Fruit fly (Drosophila melanogaster): Measurements from ENCODE around the gene Cpr65Ax1.

The Cpr65Ax1 gene

dm6 chr3L:6184884-6185438 is 37.2 kb upstream of the Cpr65Ax1 start, which contains the start of the genes D19B and CG43293 (continued):
- TF ChIP-seq Dif (GFP tag; optimal IDR thresholded peaks at IDR 0.05; ENCODE audit: partially characterized antibody) = peak; percentile 60

- TF ChIP-seq N (GFP tag; optimal IDR thresholded peaks at IDR 0.05) = no peak
- TF ChIP-seq usp (GFP tag; optimal IDR thresholded peaks at IDR 0.05) = no peak
- TF ChIP-seq Jra (GFP tag; optimal IDR thresholded peaks at IDR 0.05) = no peak
- no peak for TF ChIP-seq Dfd (GFP tag; optimal IDR thresholded peaks at IDR 0.05)
- no peak for TF ChIP-seq Rel (GFP tag; optimal IDR thresholded peaks at IDR 0.05)
- TF ChIP-seq Rel (tag; optimal IDR thresholded peaks at IDR 0.05) = no peak
- no peak for TF ChIP-seq lola (GFP tag; optimal IDR thresholded peaks at IDR 0.05)
- no peak for TF ChIP-seq rgr (GFP tag; optimal IDR thresholded peaks at IDR 0.05)
- TF ChIP-seq HLH106 (tag; optimal IDR thresholded peaks at IDR 0.05) = peak; percentile 86
- no peak for TF ChIP-seq CG32264 (GFP tag; optimal IDR thresholded peaks at IDR 0.05)
- TF ChIP-seq CrebA (GFP tag; optimal IDR thresholded peaks at IDR 0.05; ENCODE audit: borderline replicate concordance) = no peak
- TF ChIP-seq CG9705 (GFP tag; optimal IDR thresholded peaks at IDR 0.05) = peak; percentile 78
- TF ChIP-seq dsf (GFP tag; optimal IDR thresholded peaks at IDR 0.05; ENCODE audit: borderline replicate concordance) = no peak
- TF ChIP-seq fru (GFP tag; optimal IDR thresholded peaks at IDR 0.05) = no peak
- no peak for TF ChIP-seq Mio (GFP tag; optimal IDR thresholded peaks at IDR 0.05)
- TF ChIP-seq Hr78 (GFP tag; optimal IDR thresholded peaks at IDR 0.05) = no peak
- no peak for TF ChIP-seq Hr83 (GFP tag; optimal IDR thresholded peaks at IDR 0.05; ENCODE audit: poor library complexity, severe bottlenecking)
- TF ChIP-seq GATAd (GFP tag; optimal IDR thresholded peaks at IDR 0.05) = peak; percentile 43
- TF ChIP-seq foxo (GFP tag; optimal IDR thresholded peaks at IDR 0.05) = peak in 1 of 2 experiments; percentile 80
- TF ChIP-seq pan (optimal IDR thresholded peaks at IDR 0.05) = no peak
- no peak for TF ChIP-seq Abd-B (GFP tag; optimal IDR thresholded peaks at IDR 0.05)
- peak; percentile 67 for TF ChIP-seq OdsH (GFP tag; optimal IDR thresholded peaks at IDR 0.05)
- TF ChIP-seq Vsx2 (GFP tag; optimal IDR thresholded peaks at IDR 0.05; ENCODE audit: partially characterized antibody) = no peak
- no peak for TF ChIP-seq Dif (GFP tag; optimal IDR thresholded peaks at IDR 0.05; ENCODE audit: partially characterized antibody)
- TF ChIP-seq brk (GFP tag; optimal IDR thresholded peaks at IDR 0.05) = no peak
- peak; percentile 64 for TF ChIP-seq psq (GFP tag; optimal IDR thresholded peaks at IDR 0.05)
- no peak for TF ChIP-seq dl (GFP tag; optimal IDR thresholded peaks at IDR 0.05; ENCODE audit: insufficient read depth in 1 of 2, partially characterized antibody in 2 of 2)
- peak; percentile 94 for TF ChIP-seq woc (GFP tag; optimal IDR thresholded peaks at IDR 0.05)
- TF ChIP-seq sage (GFP tag; optimal IDR thresholded peaks at IDR 0.05) = no peak
- TF ChIP-seq tai (GFP tag; optimal IDR thresholded peaks at IDR 0.05) = no peak
- no peak for TF ChIP-seq jim (GFP tag; optimal IDR thresholded peaks at IDR 0.05)
- no peak for TF ChIP-seq Sp1 (GFP tag; optimal IDR thresholded peaks at IDR 0.05)
- no peak for TF ChIP-seq dmrt93B (GFP tag; optimal IDR thresholded peaks at IDR 0.05)
- TF ChIP-seq br (GFP tag; optimal IDR thresholded peaks at IDR 0.05) = no peak
- TF ChIP-seq h (GFP tag; optimal IDR thresholded peaks at IDR 0.05) = no peak
- peak; percentile 70 for TF ChIP-seq sv (GFP tag; optimal IDR thresholded peaks at IDR 0.05)
- TF ChIP-seq Myc (optimal IDR thresholded peaks at IDR 0.05) = peak; percentile 99
- TF ChIP-seq ey (GFP tag; optimal IDR thresholded peaks at IDR 0.05) = peak; percentile 69
- TF ChIP-seq Hnf4 (GFP tag; optimal IDR thresholded peaks at IDR 0.05) = no peak
These were observed 34.0 kb upstream of the Cpr65Ax1 start, which contains the start of gene CG10274 for dm6 chr3L:6181776-6182175. Gene CG10274 (minus strand): TSS chr3L:6181829.

- TF ChIP-seq Sp1 (GFP tag; optimal IDR thresholded peaks at IDR 0.05) = no peak
- no peak for TF ChIP-seq pan (optimal IDR thresholded peaks at IDR 0.05)
- no peak for TF ChIP-seq HLH106 (tag; optimal IDR thresholded peaks at IDR 0.05)
- TF ChIP-seq jim (GFP tag; optimal IDR thresholded peaks at IDR 0.05) = no peak
- TF ChIP-seq sv (GFP tag; optimal IDR thresholded peaks at IDR 0.05) = peak; percentile 6
- no peak for TF ChIP-seq fru (GFP tag; optimal IDR thresholded peaks at IDR 0.05)
- TF ChIP-seq OdsH (GFP tag; optimal IDR thresholded peaks at IDR 0.05) = peak; percentile 37
- TF ChIP-seq rgr (GFP tag; optimal IDR thresholded peaks at IDR 0.05) = no peak
- no peak for TF ChIP-seq Dfd (GFP tag; optimal IDR thresholded peaks at IDR 0.05)
- TF ChIP-seq N (GFP tag; optimal IDR thresholded peaks at IDR 0.05) = no peak
- TF ChIP-seq Hnf4 (GFP tag; optimal IDR thresholded peaks at IDR 0.05) = no peak
These were observed 26.1 kb upstream of the Cpr65Ax1 start, which contains the start of the genes fmt and CG7376 for dm6 chr3L:6173826-6174255. Gene fmt (minus strand): TSS chr3L:6173880. Gene CG7376 (plus strand): TSS chr3L:6174248.
